Fruit fly (Drosophila melanogaster) whole organism: ENCODE data around the gene CSN3.

ENCODE experiments used
- Dll ChIP-seq: fragments of >200 bp; optimal IDR thresholded peaks from 2 replicates; lab custom pipeline; 2017
- pan ChIP-seq: fragments of >200 bp; optimal IDR thresholded peaks from 2 replicates; lab custom pipeline; 2017
- usp ChIP-seq: fragments of >200 bp; optimal IDR thresholded peaks from 2 replicates; lab custom pipeline; 2017; ENCODE audit warnings: missing biosample characterization, missing genetic modification characterization, mixed read lengths

dm6 chr3L:20789299-20789698 lies 52.1 kb downstream of the CSN3 start:
- TF ChIP-seq Dll (no peak), pan (lab: Kevin White, UChicago) (no peak), usp (GFP tag; lab: Kevin White, UChicago) (no peak)
